Worm (Caenorhabditis elegans) whole organism, L1 larva: ENCODE results near the gene C15C8.6.

Source experiments
- C16A3.4 ChIP-seq: fragments of 150-350 bp; optimal IDR thresholded peaks from 2 replicates; lab custom pipeline; 2014; ENCODE audit warnings: missing biosample characterization, missing genetic modification characterization
- C34B4.2 ChIP-seq: sonication (generic microtip); optimal IDR thresholded peaks from 2 replicates; lab custom pipeline; 2017; ENCODE audit warnings: mild to moderate bottlenecking, missing genetic modification characterization, missing compliant biosample characterization
- F16B12.6 ChIP-seq: fragments of 150-350 bp; optimal IDR thresholded peaks from 2 replicates; lab custom pipeline; 2014; ENCODE audit warnings: missing biosample characterization, missing genetic modification characterization
- Y116A8C.19 ChIP-seq: sonication (generic microtip); optimal IDR thresholded peaks from 2 replicates; lab custom pipeline; 2016; ENCODE audit warnings: missing compliant biosample characterization, missing genetic modification characterization, borderline replicate concordance
- aha-1 ChIP-seq: fragments of 150-350 bp; optimal IDR thresholded peaks from 2 replicates; lab custom pipeline; 2014; ENCODE audit warnings: missing biosample characterization, missing genetic modification characterization
- aly-2 ChIP-seq: fragments of 150-350 bp; optimal IDR thresholded peaks from 2 replicates; lab custom pipeline; 2014; ENCODE audit warnings: missing biosample characterization, missing genetic modification characterization
- ceh-88 ChIP-seq: fragments of 200-800 bp; sonication (Bioruptor generic); IDR thresholded peaks from 2 replicates; pipeline ENCODE4 v1.3.6; 2022; ENCODE audit warnings: missing genetic modification characterization, missing compliant biosample characterization
- dpl-1 ChIP-seq, 3 experiments: fragments of 150-350 bp in 2 of 3; sonication (generic microtip) in 1 of 3; optimal IDR thresholded peaks; 2 replicates each; lab custom pipeline; 2014 to 2017; ENCODE audit warnings: missing biosample characterization in 3 of 3, missing genetic modification characterization in 3 of 3, missing genetic modification reagents in 3 of 3
- dsc-1 ChIP-seq: sonication (generic microtip); optimal IDR thresholded peaks from 2 replicates; lab custom pipeline; 2016; ENCODE audit warnings: mild to moderate bottlenecking, missing genetic modification characterization, missing compliant biosample characterization
- efl-1 ChIP-seq, 4 experiments: fragments of 150-350 bp; optimal IDR thresholded peaks in 3 of 4; peaks in 1 of 4; 1 replicate in 1 of 4; 2 replicates in 3 of 4; lab custom pipeline; 2014; ENCODE audit warnings: missing biosample characterization in 2 of 4, missing genetic modification characterization in 2 of 4, missing genetic modification reagents in 2 of 4
- elt-3 ChIP-seq, 6 experiments: fragments of 150-350 bp in 1 of 6; sonication (generic microtip); optimal IDR thresholded peaks; 2 replicates each; lab custom pipeline; 2017 to 2018; ENCODE audit warnings: missing biosample characterization in 6 of 6, missing genetic modification characterization in 6 of 6, inconsistent platforms in 1 of 6
- fkh-10 ChIP-seq: sonication (generic microtip); optimal IDR thresholded peaks from 2 replicates; lab custom pipeline; 2017; ENCODE audit warnings: missing biosample characterization, missing genetic modification reagents, missing genetic modification characterization
- fkh-4 ChIP-seq: sonication (generic microtip); optimal IDR thresholded peaks from 2 replicates; lab custom pipeline; 2016; ENCODE audit warnings: missing compliant biosample characterization, missing genetic modification characterization, borderline replicate concordance
- fkh-8 ChIP-seq: sonication (generic microtip); optimal IDR thresholded peaks from 2 replicates; lab custom pipeline; 2016; ENCODE audit warnings: mild to moderate bottlenecking, missing genetic modification characterization, missing compliant biosample characterization
- fos-1 ChIP-seq: fragments of 150-350 bp; optimal IDR thresholded peaks from 2 replicates; lab custom pipeline; 2014; ENCODE audit warnings: missing biosample characterization, missing genetic modification characterization
- grh-1 ChIP-seq: fragments of 200-800 bp; sonication (Bioruptor generic); IDR thresholded peaks from 2 replicates; pipeline ENCODE4 v1.3.6; 2022; ENCODE audit warnings: missing genetic modification reagents, missing genetic modification characterization, missing compliant biosample characterization
- hlh-4 ChIP-seq: sonication (generic microtip); optimal IDR thresholded peaks from 2 replicates; lab custom pipeline; 2016; ENCODE audit warnings: mild to moderate bottlenecking, missing genetic modification characterization, missing compliant biosample characterization
- hpl-2 ChIP-seq: fragments of 150-350 bp; optimal IDR thresholded peaks from 2 replicates; lab custom pipeline; 2014; ENCODE audit warnings: missing biosample characterization, missing genetic modification reagents, missing genetic modification characterization
- isw-1 ChIP-seq: fragments of 200-800 bp; sonication (Bioruptor generic); IDR thresholded peaks from 2 replicates; pipeline ENCODE4 v1.3.6; 2022; ENCODE audit warnings: missing genetic modification characterization, missing compliant biosample characterization
- lin-13 ChIP-seq: fragments of 150-350 bp; optimal IDR thresholded peaks from 2 replicates; lab custom pipeline; 2014; ENCODE audit warnings: missing biosample characterization, missing genetic modification reagents, missing genetic modification characterization
- lin-14 ChIP-seq: fragments of 200-800 bp; sonication (Bioruptor generic); optimal IDR thresholded peaks from 2 replicates; lab custom pipeline; 2018; ENCODE audit warnings: mild to moderate bottlenecking, missing genetic modification characterization, moderate library complexity, missing compliant biosample characterization
- lin-35 ChIP-seq, 2 experiments: fragments of 150-350 bp; optimal IDR thresholded peaks; 2 replicates each; lab custom pipeline; 2014; ENCODE audit warnings: missing biosample characterization in 2 of 2, missing genetic modification characterization in 2 of 2, missing genetic modification reagents in 2 of 2
- lsy-2 ChIP-seq, 2 experiments: fragments of 150-350 bp; optimal IDR thresholded peaks; 2 replicates each; lab custom pipeline; 2014; ENCODE audit warnings: missing biosample characterization in 2 of 2, missing genetic modification characterization in 2 of 2
- mef-2 ChIP-seq: fragments of 150-350 bp; optimal IDR thresholded peaks from 2 replicates; lab custom pipeline; 2014; ENCODE audit warnings: missing biosample characterization, missing genetic modification characterization
- mep-1 ChIP-seq: fragments of 150-350 bp; optimal IDR thresholded peaks from 2 replicates; lab custom pipeline; 2014; ENCODE audit warnings: missing biosample characterization, missing genetic modification characterization
- nhr-11 ChIP-seq: fragments of 150-350 bp; optimal IDR thresholded peaks from 2 replicates; lab custom pipeline; 2014; ENCODE audit warnings: missing biosample characterization, missing genetic modification characterization
- nhr-19 ChIP-seq: fragments of 200-800 bp; sonication (Bioruptor generic); conservative IDR thresholded peaks from 2 replicates; pipeline ENCODE4 v1.3.6; 2022; ENCODE audit warnings: missing genetic modification characterization, missing compliant biosample characterization
- nhr-20 ChIP-seq: sonication (generic microtip); optimal IDR thresholded peaks from 2 replicates; lab custom pipeline; 2016; ENCODE audit warnings: mild to moderate bottlenecking, missing genetic modification characterization, missing compliant biosample characterization
- nhr-237 ChIP-seq: fragments of 150-350 bp; optimal IDR thresholded peaks from 2 replicates; lab custom pipeline; 2014; ENCODE audit warnings: missing biosample characterization, missing genetic modification characterization
- nhr-47 ChIP-seq: sonication (generic microtip); optimal IDR thresholded peaks from 2 replicates; lab custom pipeline; 2016; ENCODE audit warnings: mild to moderate bottlenecking, missing genetic modification characterization, moderate library complexity, missing compliant biosample characterization
- nhr-76 ChIP-seq: sonication (generic microtip); optimal IDR thresholded peaks from 2 replicates; lab custom pipeline; 2017; ENCODE audit warnings: missing biosample characterization, missing genetic modification characterization
- nhr-77 ChIP-seq: fragments of 150-350 bp; optimal IDR thresholded peaks from 2 replicates; lab custom pipeline; 2014; ENCODE audit warnings: missing biosample characterization, missing genetic modification characterization
- pqm-1 ChIP-seq: sonication (generic microtip); optimal IDR thresholded peaks from 3 replicates; lab custom pipeline; 2017; ENCODE audit warnings: missing biosample characterization, missing genetic modification characterization
- rnt-1 ChIP-seq: sonication (generic microtip); optimal IDR thresholded peaks from 2 replicates; lab custom pipeline; 2016; ENCODE audit warnings: mild to moderate bottlenecking, missing genetic modification characterization, moderate library complexity, missing compliant biosample characterization
- skn-1 ChIP-seq: fragments of 150-350 bp; optimal IDR thresholded peaks from 2 replicates; lab custom pipeline; 2014; ENCODE audit warnings: missing biosample characterization, missing genetic modification characterization
- snu-23 ChIP-seq: sonication (generic microtip); optimal IDR thresholded peaks from 2 replicates; lab custom pipeline; 2016; ENCODE audit warnings: missing genetic modification characterization, missing compliant biosample characterization
- sox-4 ChIP-seq: sonication (generic microtip); optimal IDR thresholded peaks from 2 replicates; lab custom pipeline; 2016; ENCODE audit warnings: missing genetic modification characterization, missing compliant biosample characterization
- sptf-1 ChIP-seq: fragments of 150-350 bp; optimal IDR thresholded peaks from 2 replicates; lab custom pipeline; 2014; ENCODE audit warnings: missing biosample characterization, missing genetic modification characterization
- swsn-7 ChIP-seq: sonication (generic microtip); optimal IDR thresholded peaks from 2 replicates; lab custom pipeline; 2016; ENCODE audit warnings: missing genetic modification characterization, missing compliant biosample characterization
- unc-130 ChIP-seq: fragments of 150-350 bp; optimal IDR thresholded peaks from 2 replicates; lab custom pipeline; 2017; ENCODE audit warnings: missing biosample characterization, missing genetic modification characterization, inconsistent platforms
- unc-30 ChIP-seq: sonication (generic microtip); optimal IDR thresholded peaks from 2 replicates; lab custom pipeline; 2017; ENCODE audit warnings: missing biosample characterization, missing genetic modification characterization
- unc-86 ChIP-seq: sonication (generic microtip); optimal IDR thresholded peaks from 2 replicates; lab custom pipeline; 2016; ENCODE audit warnings: missing genetic modification characterization, missing compliant biosample characterization
- xbp-1 ChIP-seq: sonication (generic microtip); optimal IDR thresholded peaks from 2 replicates; lab custom pipeline; 2016; ENCODE audit warnings: missing genetic modification characterization, missing compliant biosample characterization
- zag-1 ChIP-seq: fragments of 150-350 bp; optimal IDR thresholded peaks from 2 replicates; lab custom pipeline; 2014; ENCODE audit warnings: missing biosample characterization, missing genetic modification characterization
- zip-4 ChIP-seq: fragments of 200-800 bp; sonication (Bioruptor generic); optimal IDR thresholded peaks from 2 replicates; lab custom pipeline; 2018; ENCODE audit warnings: mild to moderate bottlenecking, missing genetic modification characterization, moderate library complexity, missing compliant biosample characterization
- ztf-4 ChIP-seq: fragments of 150-350 bp; optimal IDR thresholded peaks from 2 replicates; lab custom pipeline; 2014; ENCODE audit warnings: missing biosample characterization, missing genetic modification characterization

C15C8.6 gene

ce11 chrV:12768946-12769345 is 17.6 kb upstream of the C15C8.6 start, which contains the start of gene srt-43:
srt-43 (plus strand) TSS chrV:12769246.
- TF ChIP-seq nhr-19 (GFP tag; lab: Robert Waterston, UW): no peak
- no peak for TF ChIP-seq unc-86
- no peak for TF ChIP-seq snu-23 (GFP tag; lab: Kevin White, UChicago)
- no peak for TF ChIP-seq fkh-10 (GFP tag; lab: Kevin White, UChicago)
- TF ChIP-seq hpl-2 (GFP tag; lab: Kevin White, UChicago): no peak
- no peak for TF ChIP-seq zip-4
- TF ChIP-seq unc-30: no peak
- TF ChIP-seq, all 84 proteins: peak for 0

DNA sequence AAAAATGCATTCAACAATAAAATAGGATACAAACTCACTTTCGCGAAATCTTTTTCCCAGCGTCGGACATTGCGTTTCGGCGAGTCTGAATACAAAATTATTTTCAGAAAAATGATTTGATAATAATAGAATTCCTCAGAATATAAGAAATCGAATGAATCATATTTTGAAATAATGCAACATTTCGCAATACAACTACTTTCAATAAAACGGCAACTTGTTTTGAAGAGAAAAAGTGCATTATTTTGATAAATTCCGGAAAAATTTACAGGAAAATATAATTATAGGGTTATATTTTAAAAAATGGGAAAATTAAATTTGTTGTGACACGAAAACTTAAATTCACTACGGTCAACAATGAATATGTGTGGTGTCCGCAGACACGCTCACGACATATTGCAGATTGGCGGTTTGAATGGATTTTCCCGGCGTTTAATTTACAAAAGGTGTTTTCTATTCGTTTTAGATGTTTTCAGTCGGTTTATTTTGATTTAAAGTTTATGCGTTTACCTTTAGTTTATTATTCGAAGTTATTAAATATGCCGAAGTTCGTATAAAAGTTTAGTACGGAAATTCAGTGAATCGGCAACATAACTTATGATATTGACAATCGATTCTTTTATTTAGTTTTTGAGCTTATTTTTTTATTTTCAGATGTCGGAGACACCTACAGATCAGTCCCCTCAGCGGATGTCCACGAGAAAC is 12.1 kb upstream of the C15C8.6 start, which contains the start of the genes abcf-1 and scc-3:
TSS of gene abcf-1 (minus strand) at position 85 of the 705 bp plus-strand sequence.
TSS of gene scc-3 (plus strand) at position 655 of the 705 bp plus-strand sequence.
- TF ChIP-seq nhr-47 (tag; lab: Kevin White, UChicago) (peak; percentile 21), xbp-1 (peak; percentile 40), mep-1 (tag; lab: Kevin White, UChicago) (peak; percentile 53), rnt-1 (tag; lab: Kevin White, UChicago) (peak; percentile 25), fkh-8 (no peak), C16A3.4 (tag; lab: Kevin White, UChicago) (peak; percentile 5), hpl-2 (GFP tag; lab: Kevin White, UChicago) (no peak), lin-35 (GFP tag; optimal IDR thresholded peaks at IDR 0.05; lab: Kevin White, UChicago) (peak; percentile 45 to 71), lsy-2 (tag; optimal IDR thresholded peaks at IDR 0.05; lab: Kevin White, UChicago) (peak; percentile 86 to 98), skn-1 (tag; lab: Kevin White, UChicago) (peak; percentile 51), swsn-7 (tag; lab: Kevin White, UChicago) (peak; percentile 32), dpl-1 (GFP tag; optimal IDR thresholded peaks at IDR 0.05; lab: Kevin White, UChicago) (peak; percentile 47 to 74 (median 59)), efl-1 (optimal IDR thresholded peaks at IDR 0.05; lab: Kevin White, UChicago) (peak; percentile 25 to 62), efl-1 (GFP tag; optimal IDR thresholded peaks at IDR 0.05 in 1 of 2; lab: Kevin White, UChicago) (peak; percentile 66 to 93), dsc-1 (tag; lab: Kevin White, UChicago) (no peak), fkh-4 (tag; lab: Kevin White, UChicago) (no peak), elt-3 (tag; optimal IDR thresholded peaks at IDR 0.05; lab: Kevin White, UChicago) (peak in 1 of 6 experiments; percentile 37), unc-130 (tag; lab: Kevin White, UChicago) (peak; percentile 6), nhr-20 (peak; percentile 38), F16B12.6 (peak; percentile 84)

- TF ChIP-seq sox-4: no peak
- no peak for TF ChIP-seq zag-1
- no peak for TF ChIP-seq Y116A8C.19 (tag; lab: Kevin White, UChicago)
- TF ChIP-seq nhr-237 (tag; lab: Kevin White, UChicago): no peak
- TF ChIP-seq lin-14 (GFP tag; lab: Kevin White, UChicago): no peak
- TF ChIP-seq C34B4.2 (tag; lab: Kevin White, UChicago): no peak
These were observed 9.6 kb upstream of the C15C8.6 start, which contains the start of gene F18E2.15 for ce11 chrV:12760913-12761312. F18E2.15 (minus strand) TSS chrV:12761013.

- no peak for TF ChIP-seq sptf-1 (tag; lab: Kevin White, UChicago)
- no peak for TF ChIP-seq xbp-1
- TF ChIP-seq fos-1 (tag; lab: Kevin White, UChicago): no peak
- TF ChIP-seq nhr-77 (tag; lab: Kevin White, UChicago): no peak
- no peak for TF ChIP-seq mep-1 (tag; lab: Kevin White, UChicago)
- TF ChIP-seq pqm-1 (tag; lab: Kevin White, UChicago): no peak
- TF ChIP-seq ceh-88 (GFP tag; lab: Robert Waterston, UW): no peak
- TF ChIP-seq ztf-4 (tag; lab: Kevin White, UChicago): no peak
- TF ChIP-seq nhr-76 (tag; lab: Kevin White, UChicago): no peak
- no peak for TF ChIP-seq isw-1 (GFP tag; lab: Robert Waterston, UW)
- TF ChIP-seq aha-1: no peak
- TF ChIP-seq nhr-19 (GFP tag; lab: Robert Waterston, UW): no peak
- TF ChIP-seq mef-2 (tag; lab: Kevin White, UChicago): no peak
- no peak for TF ChIP-seq aly-2 (tag; lab: Kevin White, UChicago)
- TF ChIP-seq grh-1: no peak
- TF ChIP-seq nhr-11 (tag; lab: Kevin White, UChicago): no peak
- no peak for TF ChIP-seq lsy-2 (tag; optimal IDR thresholded peaks at IDR 0.05; lab: Kevin White, UChicago)
- no peak for TF ChIP-seq hlh-4 (tag; lab: Kevin White, UChicago)
- no peak for TF ChIP-seq lin-13 (GFP tag; lab: Kevin White, UChicago)
- no peak for TF ChIP-seq efl-1 (optimal IDR thresholded peaks at IDR 0.05; lab: Kevin White, UChicago)
- no peak for TF ChIP-seq efl-1 (GFP tag; optimal IDR thresholded peaks at IDR 0.05 in 1 of 2; lab: Kevin White, UChicago)
These were observed 8.3 kb upstream of the C15C8.6 start, which contains the start of gene papl-1 for ce11 chrV:12759660-12760059. papl-1 (minus strand) TSS chrV:12759760.
